Fruit fly (Drosophila melanogaster) whole organism, pupa: ENCODE results near the gene mRpS6.

ENCODE experiments used
- CG10348 ChIP-seq: fragments of 200-800 bp; sonication (Bioruptor generic); IDR thresholded peaks from 2 replicates; pipeline ENCODE4 v1.3.6; 2022; ENCODE audit warnings: missing biosample characterization, missing genetic modification characterization
- CG12605 ChIP-seq: fragments of 200-800 bp; sonication (Bioruptor generic); IDR thresholded peaks from 2 replicates; pipeline ENCODE4 v1.3.6; 2022; ENCODE audit warnings: missing biosample characterization, missing genetic modification characterization
- CG13204 ChIP-seq: fragments of 200-800 bp; sonication (Bioruptor generic); optimal IDR thresholded peaks from 2 replicates; lab custom pipeline; 2018; ENCODE audit warnings: missing biosample characterization, mild to moderate bottlenecking, missing genetic modification characterization, moderate library complexity
- CG14655 ChIP-seq: fragments of 200-800 bp; sonication (Bioruptor generic); optimal IDR thresholded peaks from 3 replicates; lab custom pipeline; 2017; ENCODE audit warnings: mild to moderate bottlenecking, missing biosample characterization, missing genetic modification reagents, missing genetic modification characterization
- CG15710 ChIP-seq: fragments of 200-800 bp; sonication (Bioruptor generic); optimal IDR thresholded peaks from 2 replicates; lab custom pipeline; 2018; ENCODE audit warnings: missing biosample characterization, mild to moderate bottlenecking, missing genetic modification characterization, moderate library complexity
- CG17806 ChIP-seq: fragments of 200-800 bp; sonication (Bioruptor generic); optimal IDR thresholded peaks from 2 replicates; lab custom pipeline; 2018; ENCODE audit warnings: missing biosample characterization, mild to moderate bottlenecking, missing genetic modification characterization, moderate library complexity
- CG32121 ChIP-seq: fragments of 200-800 bp; sonication (Bioruptor generic); IDR thresholded peaks from 2 replicates; pipeline ENCODE4 v1.3.6; 2022; ENCODE audit warnings: missing biosample characterization, missing genetic modification characterization
- CG34367 ChIP-seq: fragments of 200-800 bp; sonication (Bioruptor generic); optimal IDR thresholded peaks from 2 replicates; lab custom pipeline; 2018; ENCODE audit warnings: missing biosample characterization, mild to moderate bottlenecking, missing genetic modification characterization
- CG4496 ChIP-seq: fragments of 200-800 bp; sonication (Bioruptor generic); IDR thresholded peaks from 3 replicates; pipeline ENCODE4 v1.3.6; 2022; ENCODE audit warnings: missing biosample characterization, missing genetic modification characterization
- CG8159 ChIP-seq: fragments of 200-800 bp; sonication (Bioruptor generic); optimal IDR thresholded peaks from 3 replicates; lab custom pipeline; 2018; ENCODE audit warnings: missing biosample characterization, mild to moderate bottlenecking, missing genetic modification characterization, moderate library complexity
- CG8301 ChIP-seq: fragments of 200-800 bp; sonication (Bioruptor generic); optimal IDR thresholded peaks from 2 replicates; lab custom pipeline; 2018; ENCODE audit warnings: missing biosample characterization, mild to moderate bottlenecking, missing genetic modification characterization
- CG9948 ChIP-seq: fragments of 200-800 bp; sonication (Bioruptor generic); optimal IDR thresholded peaks from 2 replicates; lab custom pipeline; 2018; ENCODE audit warnings: missing biosample characterization, mild to moderate bottlenecking, missing genetic modification characterization, moderate library complexity
- D1 ChIP-seq: fragments of 200-800 bp; sonication (Bioruptor generic); optimal IDR thresholded peaks from 2 replicates; lab custom pipeline; 2018; ENCODE audit warnings: missing biosample characterization, mild to moderate bottlenecking, missing genetic modification characterization, moderate library complexity
- EcR ChIP-seq: fragments of 200-800 bp; sonication (Bioruptor generic); optimal IDR thresholded peaks from 3 replicates; lab custom pipeline; 2019; ENCODE audit warnings: missing biosample characterization, missing genetic modification characterization, mild to moderate bottlenecking, moderate library complexity, missing genetic modification reagents
- Ets98B ChIP-seq: fragments of 200-800 bp; sonication (Bioruptor generic); IDR thresholded peaks from 2 replicates; pipeline ENCODE4 v1.3.6; 2022; ENCODE audit warnings: missing biosample characterization, missing genetic modification characterization
- Pif1A ChIP-seq: fragments of 200-800 bp; sonication (Bioruptor generic); optimal IDR thresholded peaks from 3 replicates; lab custom pipeline; 2016; ENCODE audit warnings: missing biosample characterization, missing genetic modification characterization
- Pif1B ChIP-seq: fragments of 200-800 bp; sonication (Bioruptor generic); optimal IDR thresholded peaks from 3 replicates; lab custom pipeline; 2016; ENCODE audit warnings: missing biosample characterization, missing genetic modification characterization
- Snoo ChIP-seq: fragments of 200-800 bp; sonication (Bioruptor generic); optimal IDR thresholded peaks from 3 replicates; lab custom pipeline; 2017; ENCODE audit warnings: missing biosample characterization, mild to moderate bottlenecking, missing genetic modification characterization, inconsistent platforms
- fd96Ca ChIP-seq: fragments of 200-800 bp; sonication (Bioruptor generic); IDR thresholded peaks from 3 replicates; pipeline ENCODE4 v1.3.6; 2022; ENCODE audit warnings: missing biosample characterization, missing genetic modification characterization
- gl ChIP-seq: fragments of 200-800 bp; sonication (Bioruptor generic); optimal IDR thresholded peaks from 2 replicates; lab custom pipeline; 2018; ENCODE audit warnings: missing biosample characterization, mild to moderate bottlenecking, missing genetic modification characterization
- rn ChIP-seq: fragments of 200-800 bp; sonication (Bioruptor generic); IDR thresholded peaks from 2 replicates; pipeline ENCODE4 v1.3.6; 2022; ENCODE audit warnings: missing biosample characterization, missing genetic modification characterization

Gene mRpS6

DNA sequence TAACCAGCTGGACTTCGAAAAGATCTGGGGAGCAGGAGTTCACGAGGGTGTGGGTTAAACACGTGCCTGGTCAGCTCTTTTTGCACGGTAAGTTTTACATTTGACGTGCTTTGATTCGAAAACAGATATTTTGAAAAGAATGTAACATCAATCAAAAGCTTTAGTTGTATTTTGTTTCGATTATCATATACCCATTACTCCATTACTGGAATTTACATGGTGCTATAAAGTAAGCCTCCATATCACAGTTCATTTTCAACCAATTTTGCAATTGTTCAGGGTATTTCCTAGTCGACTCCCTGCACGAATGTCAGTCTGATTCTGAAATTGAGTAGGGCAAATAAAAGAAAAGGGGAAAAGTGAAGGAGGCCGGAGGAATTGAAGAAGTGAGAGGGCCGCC lies 15.5 kb upstream of the mRpS6 start:
- TF ChIP-seq gl (tag; lab: Kevin White, UChicago) (no peak), D1 (no peak), Pif1B (GFP tag; lab: Kevin White, UChicago) (no peak), EcR (no peak), fd96Ca (no peak), CG14655 (no peak), CG34367 (no peak), CG12605 (no peak), Snoo (no peak), Pif1A (no peak), CG8301 (tag; lab: Kevin White, UChicago) (no peak), CG15710 (tag; lab: Kevin White, UChicago) (no peak)

DNA sequence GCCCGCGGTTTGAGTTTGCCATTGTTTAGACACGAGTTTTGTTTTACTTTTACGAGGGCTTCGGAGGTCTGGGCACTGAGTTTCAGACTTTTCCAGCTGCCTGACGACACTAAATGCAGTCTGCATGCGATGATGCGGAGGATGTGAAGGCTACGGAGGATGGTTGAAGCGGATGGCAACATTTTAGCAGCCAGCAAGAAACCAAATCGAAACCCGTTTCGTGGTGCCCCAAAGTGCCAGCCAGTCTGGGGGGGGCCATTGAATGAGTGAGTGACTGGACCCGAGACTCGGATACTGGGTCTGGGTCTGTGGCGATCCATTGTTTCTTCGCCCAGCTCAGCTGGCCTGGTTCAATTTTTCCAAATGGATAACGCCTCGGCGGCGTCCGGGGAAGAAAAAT lies 15.0 kb upstream of the mRpS6 start:
- TF ChIP-seq fd96Ca (no peak), EcR (peak; percentile 3), CG14655 (no peak), CG9948 (tag; lab: Kevin White, UChicago) (no peak)

DNA sequence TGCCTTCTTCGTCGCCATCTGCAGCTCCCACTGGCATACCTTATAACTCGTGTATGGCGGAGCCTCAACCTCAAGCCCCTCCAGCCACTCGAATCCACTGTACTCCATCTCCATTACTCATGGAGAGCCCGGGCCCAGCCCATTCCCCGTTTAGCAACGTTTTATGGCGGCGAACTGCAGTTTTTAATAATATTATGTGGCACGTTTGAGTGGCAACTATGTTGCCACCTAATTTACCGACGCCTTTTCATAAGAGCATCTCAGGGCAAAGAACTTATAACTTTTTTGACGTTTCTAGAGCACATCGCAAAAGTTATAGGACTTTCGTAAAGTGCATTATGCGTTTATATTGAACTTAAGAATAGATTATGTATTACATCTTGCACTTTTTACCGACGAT lies 12.3 kb upstream of the mRpS6 start:
- TF ChIP-seq Pif1A = no peak
- TF ChIP-seq CG13204 (GFP tag; lab: Kevin White, UChicago) = peak; percentile 46
- no peak for TF ChIP-seq CG8159 (tag; lab: Kevin White, UChicago)
- TF ChIP-seq CG14655 = no peak
- no peak for TF ChIP-seq CG17806 (tag; lab: Kevin White, UChicago)
- TF ChIP-seq EcR = peak; percentile 14

DNA sequence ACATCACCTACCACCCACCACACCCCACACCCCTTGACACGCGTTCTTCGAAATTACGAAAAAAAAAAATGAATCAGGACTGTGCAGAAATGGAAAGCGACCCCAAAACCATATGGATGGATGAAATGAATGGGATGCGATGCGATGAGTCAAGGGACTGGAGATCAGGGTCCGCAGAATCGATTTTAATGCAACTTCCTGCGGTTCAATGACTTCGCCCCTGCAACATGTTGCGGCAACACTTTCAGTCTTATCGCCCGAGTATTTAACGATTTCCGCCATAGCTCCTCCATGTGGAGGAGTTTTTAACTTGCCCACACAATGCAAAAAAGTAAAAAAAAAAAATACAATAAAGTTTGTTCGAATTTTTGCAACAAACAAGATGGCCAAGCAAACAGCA lies 11.7 kb upstream of the mRpS6 start:
- TF ChIP-seq fd96Ca = no peak
- peak; percentile 36 for TF ChIP-seq EcR

dm6 chr3L:4353657-4354075 lies 10.7 kb upstream of the mRpS6 start:
- TF ChIP-seq CG34367 (no peak), CG32121 (GFP tag; lab: Robert Waterston, UW) (no peak), CG9948 (tag; lab: Kevin White, UChicago) (peak; percentile 38), rn (GFP tag; lab: Robert Waterston, UW) (no peak), gl (tag; lab: Kevin White, UChicago) (no peak), CG17806 (tag; lab: Kevin White, UChicago) (peak; percentile 21), CG4496 (peak; percentile 52; the same call in 1 of the 3 replicates), Pif1B (GFP tag; lab: Kevin White, UChicago) (no peak), CG10348 (GFP tag; lab: Robert Waterston, UW) (no peak), CG15710 (tag; lab: Kevin White, UChicago) (no peak), fd96Ca (0 out of 3 replicates have a peak, but pooled peaks have one; percentile 41), CG8301 (tag; lab: Kevin White, UChicago) (no peak), Pif1A (peak; percentile 34), Ets98B (GFP tag; lab: Robert Waterston, UW) (0 out of 2 replicates have a peak, but pooled peaks have one; percentile 10), CG14655 (peak; percentile 40), CG12605 (no peak), CG13204 (GFP tag; lab: Kevin White, UChicago) (no peak), EcR (no peak), CG8159 (tag; lab: Kevin White, UChicago) (peak; percentile 54), D1 (no peak), Snoo (no peak)

- TF ChIP-seq gl (tag; lab: Kevin White, UChicago) = no peak
- TF ChIP-seq CG4496 = no peak
- no peak for TF ChIP-seq CG13204 (GFP tag; lab: Kevin White, UChicago)
- no peak for TF ChIP-seq Pif1B (GFP tag; lab: Kevin White, UChicago)
- TF ChIP-seq CG17806 (tag; lab: Kevin White, UChicago) = no peak
- no peak for TF ChIP-seq CG14655
- TF ChIP-seq fd96Ca = no peak
- TF ChIP-seq D1 = no peak
- no peak for TF ChIP-seq CG12605
- TF ChIP-seq CG32121 (GFP tag; lab: Robert Waterston, UW) = no peak
- TF ChIP-seq CG9948 (tag; lab: Kevin White, UChicago) = no peak
- no peak for TF ChIP-seq CG15710 (tag; lab: Kevin White, UChicago)
- no peak for TF ChIP-seq CG10348 (GFP tag; lab: Robert Waterston, UW)
- TF ChIP-seq EcR = no peak
- no peak for TF ChIP-seq Snoo
- TF ChIP-seq, all 21 proteins: peak for 0
Observed at dm6 chr3L:4354898-4355627, 9.3 kb upstream of the mRpS6 start.

dm6 chr3L:4356986-4357385 lies 7.4 kb upstream of the mRpS6 start:
- TF ChIP-seq fd96Ca = no peak
- TF ChIP-seq gl (tag; lab: Kevin White, UChicago) = no peak
- TF ChIP-seq CG4496 = no peak
- TF ChIP-seq CG13204 (GFP tag; lab: Kevin White, UChicago) = no peak
